Worm (Caenorhabditis elegans): ENCODE measurements around the gene dgtr-1.

DNA sequence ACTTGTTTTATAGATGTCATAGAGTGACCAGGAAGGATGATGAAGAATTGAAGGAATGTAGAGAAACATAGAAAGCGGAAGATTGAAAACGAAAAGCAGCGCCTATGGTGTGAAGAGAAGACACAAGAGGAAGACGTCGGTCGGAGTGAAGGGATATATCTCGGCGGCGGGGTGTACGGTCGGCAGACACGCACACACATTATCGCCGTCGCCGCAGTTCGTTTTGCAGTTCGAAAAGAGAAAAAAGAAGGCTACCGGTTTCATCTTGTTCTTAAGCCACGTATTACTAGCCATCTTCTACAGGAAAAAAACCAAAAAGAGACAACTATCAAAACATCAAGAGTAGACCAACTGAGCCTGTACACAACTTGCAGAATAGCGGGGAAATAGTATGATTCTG, 16.4 kb downstream of the dgtr-1 start:
- TF ChIP-seq tab-1 (GFP tag; IDR thresholded peaks at IDR 0.05) (no peak), flt-1 (GFP tag; IDR thresholded peaks at IDR 0.05) (no peak), ztf-23 (GFP tag; IDR thresholded peaks at IDR 0.05) (no peak), ztf-29 (GFP tag; IDR thresholded peaks at IDR 0.05) (no peak), T22C8.4 (GFP tag; IDR thresholded peaks at IDR 0.05) (no peak), ref-1 (GFP tag; conservative IDR thresholded peaks at IDR 0.05) (no peak), med-1 (GFP tag; optimal IDR thresholded peaks at IDR 0.05; ENCODE audit: insufficient read depth) (no peak), klf-2 (GFP tag; conservative IDR thresholded peaks at IDR 0.05) (no peak)

All from whole organism, midembryonic.